Worm (Caenorhabditis elegans) whole organism, late embryonic: ENCODE results near the gene F52E10.4.
A peak's percentile ranks its signal among the peaks of the same experiment; 100 is the strongest.

Source experiments
- F13H6.1 ChIP-seq: sonication (generic microtip); optimal IDR thresholded peaks from 2 replicates; lab custom pipeline; 2016; ENCODE audit warnings: missing genetic modification characterization, missing compliant biosample characterization
- K09A11.1 ChIP-seq: sonication (generic microtip); optimal IDR thresholded peaks from 2 replicates; lab custom pipeline; 2017; ENCODE audit warnings: antibody characterized with exemption, mild to moderate bottlenecking, missing genetic modification characterization, missing compliant biosample characterization; ENCODE audit not compliant: insufficient read depth
- Y22D7AL.16 ChIP-seq: sonication (generic microtip); optimal IDR thresholded peaks from 2 replicates; lab custom pipeline; 2016; ENCODE audit warnings: missing genetic modification characterization, missing compliant biosample characterization
- ahr-1 ChIP-seq: sonication (generic microtip); optimal IDR thresholded peaks from 2 replicates; lab custom pipeline; 2016; ENCODE audit warnings: missing genetic modification characterization, missing compliant biosample characterization
- ceh-14 ChIP-seq: sonication (generic microtip); optimal IDR thresholded peaks from 2 replicates; lab custom pipeline; 2016; ENCODE audit warnings: missing genotype, missing genetic modification characterization, missing compliant biosample characterization
- ceh-18 ChIP-seq: sonication (generic microtip); optimal IDR thresholded peaks from 2 replicates; lab custom pipeline; 2016; ENCODE audit warnings: missing genetic modification characterization, missing compliant biosample characterization
- ceh-2 ChIP-seq: sonication (generic microtip); optimal IDR thresholded peaks from 2 replicates; lab custom pipeline; 2016; ENCODE audit warnings: missing genotype, missing genetic modification characterization, missing compliant biosample characterization
- ceh-24 ChIP-seq: sonication (generic microtip); optimal IDR thresholded peaks from 2 replicates; lab custom pipeline; 2016; ENCODE audit warnings: mild to moderate bottlenecking, missing genetic modification characterization, missing compliant biosample characterization
- ceh-31 ChIP-seq: sonication (generic microtip); optimal IDR thresholded peaks from 2 replicates; lab custom pipeline; 2016; ENCODE audit warnings: missing genetic modification characterization, missing compliant biosample characterization
- ceh-48 ChIP-seq: sonication (generic microtip); optimal IDR thresholded peaks from 2 replicates; lab custom pipeline; 2016; ENCODE audit warnings: missing genetic modification characterization, inconsistent platforms, missing compliant biosample characterization
- ceh-6 ChIP-seq: fragments of 200-800 bp; sonication (Bioruptor generic); optimal IDR thresholded peaks from 2 replicates; lab custom pipeline; 2018; ENCODE audit warnings: mild to moderate bottlenecking, missing genetic modification characterization, missing compliant biosample characterization
- che-1 ChIP-seq: sonication (generic microtip); optimal IDR thresholded peaks from 2 replicates; lab custom pipeline; 2016; ENCODE audit warnings: mild to moderate bottlenecking, missing genetic modification characterization, missing compliant biosample characterization
- dmd-4 ChIP-seq: sonication (generic microtip); optimal IDR thresholded peaks from 2 replicates; lab custom pipeline; 2016; ENCODE audit warnings: borderline replicate concordance, missing genetic modification characterization, missing compliant biosample characterization
- dve-1 ChIP-seq: sonication (generic microtip); optimal IDR thresholded peaks from 2 replicates; lab custom pipeline; 2017; ENCODE audit warnings: antibody characterized with exemption, mild to moderate bottlenecking, missing genetic modification characterization, missing compliant biosample characterization
- elt-4 ChIP-seq: sonication (generic microtip); optimal IDR thresholded peaks from 2 replicates; lab custom pipeline; 2016; ENCODE audit warnings: missing genetic modification characterization, missing compliant biosample characterization
- ets-4 ChIP-seq: sonication (generic microtip); optimal IDR thresholded peaks from 2 replicates; lab custom pipeline; 2016; ENCODE audit warnings: missing genetic modification characterization, missing compliant biosample characterization
- eyg-1 ChIP-seq: sonication (generic microtip); optimal IDR thresholded peaks from 2 replicates; lab custom pipeline; 2016; ENCODE audit warnings: missing genotype, missing genetic modification characterization, missing compliant biosample characterization
- fkh-10 ChIP-seq: fragments of 150-350 bp; optimal IDR thresholded peaks from 2 replicates; lab custom pipeline; 2014; ENCODE audit warnings: missing biosample characterization, missing genetic modification reagents, missing genetic modification characterization
- hlh-15 ChIP-seq: sonication (generic microtip); optimal IDR thresholded peaks from 2 replicates; lab custom pipeline; 2016; ENCODE audit warnings: missing genetic modification characterization, missing compliant biosample characterization
- hlh-30 ChIP-seq: sonication (generic microtip); optimal IDR thresholded peaks from 2 replicates; lab custom pipeline; 2017; ENCODE audit warnings: antibody characterized with exemption, missing genetic modification characterization, missing compliant biosample characterization; ENCODE audit not compliant: insufficient read depth
- hlh-8 ChIP-seq: sonication (generic microtip); optimal IDR thresholded peaks from 2 replicates; lab custom pipeline; 2016; ENCODE audit warnings: missing genotype, missing genetic modification characterization, missing compliant biosample characterization
- mec-3 ChIP-seq: sonication (generic microtip); optimal IDR thresholded peaks from 2 replicates; lab custom pipeline; 2016; ENCODE audit warnings: borderline replicate concordance, missing genetic modification characterization, missing compliant biosample characterization
- nfya-1 ChIP-seq: sonication (generic microtip); optimal IDR thresholded peaks from 2 replicates; lab custom pipeline; 2017; ENCODE audit warnings: missing genetic modification characterization, mild to moderate bottlenecking, missing compliant biosample characterization, antibody characterized with exemption, moderate library complexity
- nhr-11 ChIP-seq: fragments of 150-350 bp; optimal IDR thresholded peaks from 2 replicates; lab custom pipeline; 2014; ENCODE audit warnings: missing biosample characterization, missing genetic modification characterization
- nhr-232 ChIP-seq: sonication (generic microtip); optimal IDR thresholded peaks from 2 replicates; lab custom pipeline; 2016; ENCODE audit warnings: missing genetic modification characterization, missing compliant biosample characterization
- odd-2 ChIP-seq: sonication (generic microtip); optimal IDR thresholded peaks from 2 replicates; lab custom pipeline; 2017; ENCODE audit warnings: antibody characterized with exemption, mild to moderate bottlenecking, missing genetic modification characterization, missing compliant biosample characterization
- pax-1 ChIP-seq: fragments of 150-350 bp; optimal IDR thresholded peaks from 2 replicates; lab custom pipeline; 2014; ENCODE audit warnings: missing biosample characterization, missing genetic modification characterization
- pha-4 ChIP-seq: fragments of 150-350 bp; optimal IDR thresholded peaks from 2 replicates; lab custom pipeline; 2018; ENCODE audit warnings: missing biosample characterization, missing genetic modification reagents, missing genetic modification characterization
- pqm-1 ChIP-seq: sonication (generic microtip); optimal IDR thresholded peaks from 2 replicates; lab custom pipeline; 2016; ENCODE audit warnings: missing genetic modification characterization, missing compliant biosample characterization
- pros-1 ChIP-seq: fragments of 150-350 bp; optimal IDR thresholded peaks from 2 replicates; lab custom pipeline; 2014; ENCODE audit warnings: missing biosample characterization, missing genetic modification reagents, missing genetic modification characterization
- ref-2 ChIP-seq: sonication (generic microtip); optimal IDR thresholded peaks from 2 replicates; lab custom pipeline; 2016; ENCODE audit warnings: missing genetic modification characterization, missing compliant biosample characterization
- sdc-2 ChIP-seq: sonication (generic microtip); optimal IDR thresholded peaks from 2 replicates; lab custom pipeline; 2016; ENCODE audit warnings: missing genotype, missing genetic modification characterization, missing compliant biosample characterization
- sox-4 ChIP-seq: sonication (generic microtip); optimal IDR thresholded peaks from 2 replicates; lab custom pipeline; 2017; ENCODE audit warnings: mild to moderate bottlenecking, missing genetic modification characterization, inconsistent platforms, missing compliant biosample characterization
- syd-9 ChIP-seq: sonication (generic microtip); optimal IDR thresholded peaks from 2 replicates; lab custom pipeline; 2016; ENCODE audit warnings: mild to moderate bottlenecking, missing genetic modification characterization, moderate library complexity, missing compliant biosample characterization
- tbx-2 ChIP-seq: sonication (generic microtip); optimal IDR thresholded peaks from 2 replicates; lab custom pipeline; 2016; ENCODE audit warnings: missing genetic modification characterization, missing compliant biosample characterization
- unc-3 ChIP-seq, 2 experiments: fragments of 200-800 bp in 1 of 2; sonication (Bioruptor generic) in 1 of 2; sonication (generic microtip) in 1 of 2; conservative IDR thresholded peaks in 1 of 2; optimal IDR thresholded peaks in 1 of 2; 2 replicates each; pipeline versions ENCODE4 v1.3.6 to Lab custom; 2016 to 2022; ENCODE audit warnings: missing compliant biosample characterization in 2 of 2, missing genetic modification characterization in 2 of 2, missing genetic modification reagents in 1 of 2
- unc-42 ChIP-seq: sonication (generic microtip); optimal IDR thresholded peaks from 2 replicates; lab custom pipeline; 2016; ENCODE audit warnings: missing genotype, missing genetic modification characterization, missing compliant biosample characterization
- unc-55 ChIP-seq: sonication (generic microtip); optimal IDR thresholded peaks from 2 replicates; lab custom pipeline; 2017; ENCODE audit warnings: missing biosample characterization, missing genetic modification reagents, missing genetic modification characterization
- unc-86 ChIP-seq: sonication (generic microtip); optimal IDR thresholded peaks from 2 replicates; lab custom pipeline; 2016; ENCODE audit warnings: missing genetic modification characterization, missing compliant biosample characterization

F52E10.4 gene

ce11 chrX:16336940-16337339 lies 44.1 kb upstream of the F52E10.4 start:
- TF ChIP-seq nhr-11 (tag; lab: Kevin White, UChicago) (no peak), dmd-4 (tag; lab: Kevin White, UChicago) (no peak), K09A11.1 (tag; lab: Kevin White, UChicago) (no peak), fkh-10 (GFP tag; lab: Kevin White, UChicago) (no peak), odd-2 (tag; lab: Kevin White, UChicago) (no peak), ceh-24 (tag; lab: Kevin White, UChicago) (no peak), ceh-14 (tag; lab: Kevin White, UChicago) (no peak), eyg-1 (tag; lab: Kevin White, UChicago) (no peak), ref-2 (tag; lab: Kevin White, UChicago) (no peak), syd-9 (tag; lab: Kevin White, UChicago) (no peak), pros-1 (tag; lab: Kevin White, UChicago) (no peak), pax-1 (tag; lab: Kevin White, UChicago) (no peak), unc-42 (tag; lab: Kevin White, UChicago) (no peak)
- TF ChIP-seq, all 69 proteins: peak for 0

DNA sequence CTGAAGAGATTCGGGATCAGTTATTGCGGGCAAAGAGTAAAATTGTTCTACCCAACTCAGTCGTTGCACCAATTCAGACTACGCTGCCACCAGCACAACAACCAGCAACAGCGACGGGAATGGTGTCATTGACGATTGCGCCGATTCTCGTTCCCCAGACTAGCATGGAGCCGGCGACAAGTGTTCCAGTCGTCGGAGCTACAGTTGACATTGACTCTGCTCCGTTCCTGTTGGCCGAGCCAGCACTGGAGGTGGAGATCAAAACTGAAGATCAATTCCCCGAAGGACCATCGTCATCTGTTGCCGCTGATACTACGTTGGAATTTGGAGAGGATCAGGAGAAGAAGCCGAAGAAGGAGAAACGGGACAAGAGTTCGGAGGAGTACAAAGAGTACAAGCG lies 42.6 kb upstream of the F52E10.4 start:
- TF ChIP-seq sdc-2 (tag; lab: Kevin White, UChicago) = no peak
- TF ChIP-seq, all 69 proteins: peak for 0

- TF ChIP-seq ceh-2 (tag; lab: Kevin White, UChicago) (no peak), nhr-232 (no peak), nhr-11 (tag; lab: Kevin White, UChicago) (no peak), pha-4 (no peak), sox-4 (tag; lab: Kevin White, UChicago) (no peak), unc-42 (tag; lab: Kevin White, UChicago) (peak; percentile 36), hlh-30 (tag; lab: Kevin White, UChicago) (no peak), ahr-1 (tag; lab: Kevin White, UChicago) (no peak), unc-86 (tag; lab: Kevin White, UChicago) (no peak), elt-4 (tag; lab: Kevin White, UChicago) (no peak), ceh-31 (tag; lab: Kevin White, UChicago) (peak; percentile 22), eyg-1 (tag; lab: Kevin White, UChicago) (no peak), nfya-1 (peak; percentile 17), Y22D7AL.16 (tag; lab: Kevin White, UChicago) (no peak), mec-3 (tag; lab: Kevin White, UChicago) (no peak), pqm-1 (tag; lab: Kevin White, UChicago) (no peak), pax-1 (tag; lab: Kevin White, UChicago) (no peak), fkh-10 (GFP tag; lab: Kevin White, UChicago) (no peak), sdc-2 (tag; lab: Kevin White, UChicago) (peak; percentile 59), hlh-8 (tag; lab: Kevin White, UChicago) (peak; percentile 20), unc-3 (GFP tag; conservative IDR thresholded peaks at IDR 0.05; lab: Robert Waterston, UW) (no peak), unc-3 (tag; optimal IDR thresholded peaks at IDR 0.05; lab: Kevin White, UChicago) (no peak), ceh-6 (no peak), ets-4 (tag; lab: Kevin White, UChicago) (no peak), dve-1 (tag; lab: Kevin White, UChicago) (no peak), tbx-2 (tag; lab: Kevin White, UChicago) (peak; percentile 48), hlh-15 (no peak), ceh-48 (tag; lab: Kevin White, UChicago) (no peak), F13H6.1 (tag; lab: Kevin White, UChicago) (peak; percentile 21), che-1 (tag; lab: Kevin White, UChicago) (no peak), unc-55 (GFP tag; lab: Kevin White, UChicago) (peak; percentile 59), ceh-18 (tag; lab: Kevin White, UChicago) (peak; percentile 5)
Observed at ce11 chrX:16331932-16332485, 39.2 kb upstream of the F52E10.4 start, which contains the start of gene taf-3. taf-3 (plus strand) TSS chrX:16332435.
